Fruit fly (Drosophila melanogaster) whole organism, larva: Measurements from ENCODE around the gene CG13300.

Source experiments
- noc ChIP-seq: fragments of 200-800 bp; sonication (Bioruptor generic); optimal IDR thresholded peaks from 3 replicates; lab custom pipeline; 2019; ENCODE audit warnings: missing biosample characterization, mild to moderate bottlenecking, missing genetic modification characterization, moderate library complexity

Gene CG13300

dm6 chr3L:6304859-6305258 lies 47.3 kb downstream of the CG13300 start:
- no peak for TF ChIP-seq noc

- no peak for TF ChIP-seq noc
These were observed 49.7 kb downstream of the CG13300 start for dm6 chr3L:6302500-6302899.

- no peak for TF ChIP-seq noc
These were observed 55.6 kb downstream of the CG13300 start for dm6 chr3L:6296611-6297010.

dm6 chr3L:6285412-6285811 lies 66.8 kb downstream of the CG13300 start:
- TF ChIP-seq noc, result no peak
